Fruit fly (Drosophila melanogaster) whole organism, embryonic: ENCODE results near the gene CG43229.

Source experiments
- ATbp ChIP-seq: fragments of 200-800 bp; sonication (Bioruptor generic); optimal IDR thresholded peaks from 2 replicates; lab custom pipeline; 2017; ENCODE audit warnings: missing biosample characterization, mild to moderate bottlenecking, missing genetic modification characterization, missing genetic modification reagents
- Atf-2 ChIP-seq: fragments of 200-800 bp; sonication (Bioruptor generic); optimal IDR thresholded peaks from 2 replicates; lab custom pipeline; 2016; ENCODE audit warnings: missing biosample characterization, missing genetic modification characterization
- Bgb ChIP-seq: fragments of 200-800 bp; sonication (Bioruptor generic); IDR thresholded peaks from 2 replicates; pipeline ENCODE4 v1.3.6; 2022; ENCODE audit warnings: missing biosample characterization, missing genetic modification characterization; ENCODE audit not compliant: partially characterized antibody
- CG10431 ChIP-seq: fragments of 200-800 bp; sonication (Bioruptor generic); optimal IDR thresholded peaks from 3 replicates; lab custom pipeline; 2018; ENCODE audit warnings: missing biosample characterization, mild to moderate bottlenecking, missing genetic modification characterization
- CG11456 ChIP-seq: fragments of 200-800 bp; sonication (Bioruptor generic); IDR thresholded peaks from 3 replicates; pipeline ENCODE4 v1.3.6; 2022; ENCODE audit warnings: missing biosample characterization, missing genetic modification characterization
- CG12299 ChIP-seq: fragments of 200-800 bp; sonication (Bioruptor generic); optimal IDR thresholded peaks from 2 replicates; lab custom pipeline; 2018; ENCODE audit warnings: missing biosample characterization, mild to moderate bottlenecking, missing genetic modification characterization
- CG12942 ChIP-seq: fragments of 200-800 bp; sonication (Bioruptor generic); optimal IDR thresholded peaks from 3 replicates; lab custom pipeline; 2016; ENCODE audit warnings: missing biosample characterization, missing genetic modification characterization
- CG13894 ChIP-seq: fragments of 200-800 bp; sonication (Bioruptor generic); optimal IDR thresholded peaks from 3 replicates; lab custom pipeline; 2018; ENCODE audit warnings: missing biosample characterization, mild to moderate bottlenecking, missing genetic modification characterization, moderate library complexity
- CG14965 ChIP-seq: fragments of 200-800 bp; sonication (Bioruptor generic); optimal IDR thresholded peaks from 2 replicates; lab custom pipeline; 2016; ENCODE audit warnings: missing biosample characterization, missing genetic modification characterization, borderline replicate concordance
- CG30020 ChIP-seq: fragments of 200-800 bp; optimal IDR thresholded peaks from 2 replicates; lab custom pipeline; 2019; ENCODE audit warnings: missing biosample characterization, mild to moderate bottlenecking, missing genetic modification characterization, moderate library complexity
- CG3065 ChIP-seq: fragments of 200-800 bp; sonication (Bioruptor generic); optimal IDR thresholded peaks from 2 replicates; lab custom pipeline; 2016; ENCODE audit warnings: missing biosample characterization, missing genetic modification characterization
- CG31388 ChIP-seq: fragments of 200-800 bp; sonication (Bioruptor generic); optimal IDR thresholded peaks from 2 replicates; lab custom pipeline; 2016; ENCODE audit warnings: missing biosample characterization, missing genetic modification characterization
- CG3163 ChIP-seq: fragments of 200-800 bp; sonication (Bioruptor generic); optimal IDR thresholded peaks from 3 replicates; lab custom pipeline; 2016; ENCODE audit warnings: missing biosample characterization, missing genetic modification characterization
- CG42726 ChIP-seq: fragments of 200-800 bp; sonication (Bioruptor generic); IDR thresholded peaks from 2 replicates; pipeline ENCODE4 v1.3.6; 2022; ENCODE audit warnings: missing biosample characterization, missing genetic modification characterization; ENCODE audit not compliant: partially characterized antibody
- CG6683 ChIP-seq: fragments of 200-800 bp; sonication (Bioruptor generic); optimal IDR thresholded peaks from 2 replicates; lab custom pipeline; 2017; ENCODE audit warnings: missing biosample characterization, mild to moderate bottlenecking, missing genetic modification characterization, missing genetic modification reagents
- CG7271 ChIP-seq: fragments of 200-800 bp; sonication (Bioruptor generic); optimal IDR thresholded peaks from 2 replicates; lab custom pipeline; 2018; ENCODE audit warnings: missing biosample characterization, mild to moderate bottlenecking, missing genetic modification characterization, moderate library complexity
- CG9876 ChIP-seq: fragments of 200-800 bp; sonication (Bioruptor generic); optimal IDR thresholded peaks from 2 replicates; lab custom pipeline; 2016; ENCODE audit warnings: missing biosample characterization, missing genetic modification characterization
- Camta ChIP-seq: fragments of 200-800 bp; sonication (Bioruptor generic); optimal IDR thresholded peaks from 2 replicates; lab custom pipeline; 2016; ENCODE audit warnings: missing biosample characterization, missing genetic modification characterization
- D19B ChIP-seq: fragments of 200-800 bp; sonication (Bioruptor generic); optimal IDR thresholded peaks from 2 replicates; lab custom pipeline; 2017; ENCODE audit warnings: missing biosample characterization, mild to moderate bottlenecking, missing genetic modification characterization
- Drgx ChIP-seq: fragments of 200-800 bp; sonication (Bioruptor generic); IDR thresholded peaks from 2 replicates; pipeline ENCODE4 v1.3.6; 2022; ENCODE audit warnings: missing biosample characterization, missing genetic modification characterization
- Elba2 ChIP-seq: fragments of 200-800 bp; sonication (Bioruptor generic); optimal IDR thresholded peaks from 3 replicates; lab custom pipeline; 2016; ENCODE audit warnings: missing biosample characterization, missing genetic modification characterization
- Hr39 ChIP-seq: fragments of >200 bp; optimal IDR thresholded peaks from 2 replicates; lab custom pipeline; 2017
- Hr78 ChIP-seq, 2 experiments: fragments of 200-800 bp in 1 of 2; fragments of >200 bp in 1 of 2; sonication (Bioruptor generic) in 1 of 2; optimal IDR thresholded peaks; 2 replicates each; lab custom pipeline; 2017 to 2019; ENCODE audit warnings: missing biosample characterization in 2 of 2, missing genetic modification characterization in 2 of 2, mild to moderate bottlenecking in 1 of 2, moderate library complexity in 1 of 2
- MBD-R2 ChIP-seq: fragments of 200-800 bp; sonication (Bioruptor generic); IDR thresholded peaks from 2 replicates; pipeline ENCODE4 v1.3.6; 2022; ENCODE audit warnings: missing biosample characterization, missing genetic modification characterization
- NC2α ChIP-seq: fragments of 200-800 bp; sonication (Bioruptor generic); optimal IDR thresholded peaks from 2 replicates; lab custom pipeline; 2016; ENCODE audit warnings: missing biosample characterization, missing genetic modification characterization
- NfI ChIP-seq: fragments of 200-800 bp; sonication (Bioruptor generic); optimal IDR thresholded peaks from 3 replicates; lab custom pipeline; 2018; ENCODE audit warnings: missing biosample characterization, mild to moderate bottlenecking, missing genetic modification characterization, moderate library complexity
- Opbp ChIP-seq: fragments of 200-800 bp; sonication (Bioruptor generic); IDR thresholded peaks from 3 replicates; pipeline ENCODE4 v1.3.6; 2022; ENCODE audit warnings: missing biosample characterization, missing genetic modification characterization; ENCODE audit not compliant: partially characterized antibody
- Pdp1 ChIP-seq, 2 experiments: fragments of 200-800 bp; sonication (Bioruptor generic); optimal IDR thresholded peaks; 3 replicates each; lab custom pipeline; 2016; ENCODE audit warnings: missing biosample characterization in 2 of 2, missing genetic modification characterization in 2 of 2, mild to moderate bottlenecking in 1 of 2, moderate library complexity in 1 of 2
- Poxn ChIP-seq: fragments of 200-800 bp; sonication (Bioruptor generic); IDR thresholded peaks from 2 replicates; pipeline ENCODE4 v1.3.6; 2022; ENCODE audit warnings: missing biosample characterization, missing genetic modification characterization
- Ravus ChIP-seq: fragments of 200-800 bp; sonication (Bioruptor generic); IDR thresholded peaks from 2 replicates; pipeline ENCODE4 v1.3.6; 2022; ENCODE audit warnings: missing biosample characterization, missing genetic modification characterization
- Sry-β ChIP-seq: fragments of 200-800 bp; sonication (Bioruptor generic); optimal IDR thresholded peaks from 2 replicates; lab custom pipeline; 2018; ENCODE audit warnings: missing biosample characterization, mild to moderate bottlenecking, missing genetic modification characterization, moderate library complexity
- Ssrp ChIP-seq: fragments of 200-800 bp; sonication (Bioruptor generic); optimal IDR thresholded peaks from 2 replicates; lab custom pipeline; 2018; ENCODE audit warnings: missing biosample characterization, mild to moderate bottlenecking, missing genetic modification characterization, moderate library complexity
- ash1 ChIP-seq: fragments of 200-800 bp; sonication (Bioruptor generic); optimal IDR thresholded peaks from 2 replicates; lab custom pipeline; 2018; ENCODE audit warnings: missing biosample characterization, mild to moderate bottlenecking, missing genetic modification characterization
- bigmax ChIP-seq: fragments of 200-800 bp; sonication (Bioruptor generic); optimal IDR thresholded peaks from 2 replicates; lab custom pipeline; 2018; ENCODE audit warnings: missing biosample characterization, mild to moderate bottlenecking, missing genetic modification characterization
- da ChIP-seq: fragments of 200-800 bp; sonication (Bioruptor generic); optimal IDR thresholded peaks from 2 replicates; lab custom pipeline; 2016; ENCODE audit warnings: missing biosample characterization, missing genetic modification characterization
- dmrt11E ChIP-seq: fragments of 200-800 bp; sonication (Bioruptor generic); optimal IDR thresholded peaks from 3 replicates; lab custom pipeline; 2018; ENCODE audit warnings: missing biosample characterization, mild to moderate bottlenecking, missing genetic modification characterization, moderate library complexity
- dpn ChIP-seq, 2 experiments: fragments of 200-800 bp; sonication (Bioruptor generic); optimal IDR thresholded peaks; 3 replicates each; lab custom pipeline; 2016; ENCODE audit warnings: missing biosample characterization in 2 of 2, missing genetic modification characterization in 2 of 2
- ewg ChIP-seq: fragments of 200-800 bp; sonication (Bioruptor generic); optimal IDR thresholded peaks from 3 replicates; lab custom pipeline; 2017; ENCODE audit warnings: mild to moderate bottlenecking, missing biosample characterization, missing genetic modification reagents, missing genetic modification characterization
- fru ChIP-seq: fragments of >200 bp; optimal IDR thresholded peaks from 2 replicates; lab custom pipeline; 2017
- gsb ChIP-seq: fragments of 200-800 bp; sonication (Bioruptor generic); IDR thresholded peaks from 2 replicates; pipeline ENCODE4 v1.3.6; 2022; ENCODE audit warnings: missing biosample characterization, missing genetic modification characterization
- kni ChIP-seq: fragments of 200-800 bp; sonication (Bioruptor generic); optimal IDR thresholded peaks from 3 replicates; lab custom pipeline; 2017; ENCODE audit warnings: mild to moderate bottlenecking, missing biosample characterization, missing genetic modification reagents, missing genetic modification characterization
- mirr ChIP-seq: fragments of 200-800 bp; sonication (Bioruptor generic); optimal IDR thresholded peaks from 3 replicates; lab custom pipeline; 2018; ENCODE audit warnings: missing biosample characterization, mild to moderate bottlenecking, missing genetic modification characterization
- nom ChIP-seq: fragments of 200-800 bp; sonication (Bioruptor generic); optimal IDR thresholded peaks from 2 replicates; lab custom pipeline; 2017; ENCODE audit warnings: missing biosample characterization, missing genetic modification characterization, mild to moderate bottlenecking, moderate library complexity, missing genetic modification reagents
- pzg ChIP-seq: fragments of 200-800 bp; sonication (Bioruptor generic); optimal IDR thresholded peaks from 3 replicates; lab custom pipeline; 2018; ENCODE audit warnings: missing biosample characterization, mild to moderate bottlenecking, missing genetic modification characterization, moderate library complexity
- sim ChIP-seq: fragments of 200-800 bp; sonication (Bioruptor generic); IDR thresholded peaks from 2 replicates; pipeline ENCODE4 v1.3.6; 2022; ENCODE audit warnings: missing biosample characterization, missing genetic modification characterization
- sisA ChIP-seq: fragments of 200-800 bp; sonication (Bioruptor generic); IDR thresholded peaks from 2 replicates; pipeline ENCODE4 v1.3.6; 2022; ENCODE audit warnings: missing biosample characterization, missing genetic modification characterization
- tap ChIP-seq: fragments of 200-800 bp; optimal IDR thresholded peaks from 3 replicates; lab custom pipeline; 2019; ENCODE audit warnings: missing biosample characterization, mild to moderate bottlenecking, missing genetic modification characterization, moderate library complexity
- wek ChIP-seq: fragments of 200-800 bp; sonication (Bioruptor generic); optimal IDR thresholded peaks from 3 replicates; lab custom pipeline; 2018; ENCODE audit warnings: missing biosample characterization, mild to moderate bottlenecking, missing genetic modification characterization, moderate library complexity

CG43229 gene

DNA sequence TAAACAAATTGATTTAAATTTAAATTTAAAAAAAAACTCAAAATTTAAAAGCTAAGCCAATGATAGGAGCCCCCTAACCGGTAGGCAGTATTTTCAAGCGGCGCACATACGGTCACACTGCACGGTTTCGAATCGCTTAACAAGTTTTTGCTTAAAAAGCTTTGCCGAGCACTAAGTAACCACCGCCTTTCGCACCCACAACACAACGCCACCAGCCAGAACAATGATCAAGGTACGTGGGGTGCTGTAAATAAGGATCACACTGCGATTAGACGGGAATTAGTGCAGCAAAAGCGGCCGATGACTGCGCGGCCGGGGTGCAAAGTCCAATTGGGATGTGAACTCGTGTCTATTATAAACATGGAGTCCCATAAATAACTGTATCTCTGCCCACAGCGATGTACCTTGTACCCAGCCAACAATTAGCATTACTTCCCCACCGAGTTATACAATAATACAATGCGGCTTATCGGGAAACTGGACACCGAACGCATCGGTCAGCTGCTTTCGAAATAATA, 47.1 kb upstream of the CG43229 start, which contains the start of gene scu (continued):
- TF ChIP-seq Elba2: peak; percentile 70
- TF ChIP-seq MBD-R2 (GFP tag; lab: Robert Waterston, UW): peak; percentile 37
- TF ChIP-seq mirr: peak; percentile 50
- TF ChIP-seq Drgx: peak; percentile 78
- TF ChIP-seq nom (GFP tag; lab: Kevin White, UChicago): peak; percentile 98
- TF ChIP-seq CG11456: no peak

dm6 chrX:18092126-18092525, 46.2 kb upstream of the CG43229 start:
- no peak for TF ChIP-seq Camta (GFP tag; lab: Kevin White, UChicago)
- no peak for TF ChIP-seq CG6683
- no peak for TF ChIP-seq sim (GFP tag; lab: Robert Waterston, UW)
- no peak for TF ChIP-seq Atf-2 (GFP tag; lab: Kevin White, UChicago)
- no peak for TF ChIP-seq sisA (GFP tag; lab: Robert Waterston, UW)
- no peak for TF ChIP-seq CG10431 (GFP tag; lab: Kevin White, UChicago)
- no peak for TF ChIP-seq wek (GFP tag; lab: Kevin White, UChicago)
- no peak for TF ChIP-seq Hr39 (lab: Kevin White, UChicago)
- no peak for TF ChIP-seq tap (tag; lab: Kevin White, UChicago)
- TF ChIP-seq Poxn (GFP tag; lab: Robert Waterston, UW): no peak
- TF ChIP-seq ewg (GFP tag; lab: Kevin White, UChicago): no peak
- no peak for TF ChIP-seq CG30020 (tag; lab: Kevin White, UChicago)
- no peak for TF ChIP-seq Hr78 (GFP tag; optimal IDR thresholded peaks at IDR 0.05; lab: Kevin White, UChicago)
- no peak for TF ChIP-seq fru (lab: Kevin White, UChicago)

- TF ChIP-seq gsb (GFP tag; lab: Robert Waterston, UW) (peak; percentile 54; the same call in 1 of the 2 replicates), NfI (GFP tag; lab: Kevin White, UChicago) (peak; percentile 80), Sry-β (GFP tag; lab: Kevin White, UChicago) (peak; percentile 6), D19B (GFP tag; lab: Kevin White, UChicago) (peak; percentile 99), dpn (GFP tag; optimal IDR thresholded peaks at IDR 0.05; lab: Kevin White, UChicago) (peak; percentile 77 to 88), CG42726 (GFP tag; lab: Robert Waterston, UW) (no peak), NC2α (no peak), CG13894 (tag; lab: Kevin White, UChicago) (peak; percentile 80), CG31388 (peak; percentile 70), ash1 (no peak), CG7271 (tag; lab: Kevin White, UChicago) (peak; percentile 71), pzg (GFP tag; lab: Kevin White, UChicago) (peak; percentile 39), Ravus (GFP tag; lab: Robert Waterston, UW) (peak; percentile 48), CG9876 (peak; percentile 57), CG3163 (GFP tag; lab: Kevin White, UChicago) (peak; percentile 52), CG3065 (GFP tag; lab: Kevin White, UChicago) (peak; percentile 73), CG14965 (no peak), Ssrp (peak; percentile 82), kni (GFP tag; lab: Kevin White, UChicago) (peak; percentile 54), dmrt11E (tag; lab: Kevin White, UChicago) (peak; percentile 84), Pdp1 (GFP tag; optimal IDR thresholded peaks at IDR 0.05; lab: Kevin White, UChicago) (peak; percentile 84 to 95), wek (GFP tag; lab: Kevin White, UChicago) (peak; percentile 37), Bgb (GFP tag; lab: Robert Waterston, UW) (no peak), Opbp (no peak), da (GFP tag; lab: Kevin White, UChicago) (peak; percentile 9), bigmax (no peak), ATbp (GFP tag; lab: Kevin White, UChicago) (peak; percentile 61), CG12942 (GFP tag; lab: Kevin White, UChicago) (peak; percentile 77), CG12299 (peak; percentile 53)
Measured at dm6 chrX:18092810-18093222, 45.5 kb upstream of the CG43229 start, which contains the start of gene RhoGAP16F. RhoGAP16F (plus strand) TSS chrX:18093145.
